Fruit fly (Drosophila melanogaster): ENCODE data around the gene ND-15.

ND-15 gene

dm6 chr2L:166115-167069 is 51.9 kb downstream of the ND-15 start (continued):
- TF ChIP-seq Myb (GFP tag; optimal IDR thresholded peaks at IDR 0.05), result peak; percentile 47
- peak; percentile 87 for TF ChIP-seq Kr (GFP tag; optimal IDR thresholded peaks at IDR 0.05)
- TF ChIP-seq Blimp-1 (GFP tag; optimal IDR thresholded peaks at IDR 0.05), result peak; percentile 60
- no peak for TF ChIP-seq knrl (GFP tag; IDR thresholded peaks at IDR 0.05; ENCODE audit: partially characterized antibody)
- TF ChIP-seq jumu (GFP tag; optimal IDR thresholded peaks at IDR 0.05), result peak; percentile 56
- peak; percentile 11 for TF ChIP-seq tin (GFP tag; optimal IDR thresholded peaks at IDR 0.05)
- no peak for TF ChIP-seq hth (optimal IDR thresholded peaks at IDR 0.05)
- peak; percentile 65 for TF ChIP-seq fd64A (GFP tag; optimal IDR thresholded peaks at IDR 0.05)
- peak; percentile 49 for TF ChIP-seq CG12104 (GFP tag; optimal IDR thresholded peaks at IDR 0.05)
- no peak for TF ChIP-seq sisA (GFP tag; IDR thresholded peaks at IDR 0.05)
- TF ChIP-seq CG30431 (GFP tag; optimal IDR thresholded peaks at IDR 0.05), result no peak
- TF ChIP-seq tup (GFP tag; optimal IDR thresholded peaks at IDR 0.05), result no peak
- no peak for TF ChIP-seq Ssrp (tag; optimal IDR thresholded peaks at IDR 0.05)
- no peak for TF ChIP-seq ci (GFP tag; IDR thresholded peaks at IDR 0.05)
- peak; percentile 55 for TF ChIP-seq CG10274 (GFP tag; optimal IDR thresholded peaks at IDR 0.05)
- no peak for TF ChIP-seq Sin3A (optimal IDR thresholded peaks at IDR 0.05)
- no peak for TF ChIP-seq eve (GFP tag; optimal IDR thresholded peaks at IDR 0.05)
- TF ChIP-seq br (optimal IDR thresholded peaks at IDR 0.05), result no peak
- TF ChIP-seq CG15073 (GFP tag; optimal IDR thresholded peaks at IDR 0.05), result no peak
- peak; percentile 57 for TF ChIP-seq CG2202 (tag; optimal IDR thresholded peaks at IDR 0.05)
- TF ChIP-seq CG7987 (GFP tag; optimal IDR thresholded peaks at IDR 0.05), result peak; percentile 92
- TF ChIP-seq CTCF (GFP tag; optimal IDR thresholded peaks at IDR 0.05), result no peak
- TF ChIP-seq Dref (GFP tag; IDR thresholded peaks at IDR 0.05), result no peak
- peak; percentile 51 for TF ChIP-seq CG13123 (GFP tag; optimal IDR thresholded peaks at IDR 0.05)
- no peak for TF ChIP-seq CG10959 (GFP tag; IDR thresholded peaks at IDR 0.05)
- TF ChIP-seq vnd (GFP tag; IDR thresholded peaks at IDR 0.05; ENCODE audit: partially characterized antibody), result no peak
- TF ChIP-seq crc (GFP tag; optimal IDR thresholded peaks at IDR 0.05), result peak; percentile 15
- no peak for TF ChIP-seq lmd (GFP tag; IDR thresholded peaks at IDR 0.05)
- no peak for TF ChIP-seq gt (GFP tag; IDR thresholded peaks at IDR 0.05)
- peak; percentile 86 for TF ChIP-seq odd (GFP tag; optimal IDR thresholded peaks at IDR 0.05)
- no peak for TF ChIP-seq CG2889 (GFP tag; IDR thresholded peaks at IDR 0.05)
- TF ChIP-seq CG7372 (GFP tag; IDR thresholded peaks at IDR 0.05), result no peak
- TF ChIP-seq sd (tag; optimal IDR thresholded peaks at IDR 0.05), result peak; percentile 84
- TF ChIP-seq Bdp1 (GFP tag; optimal IDR thresholded peaks at IDR 0.05), result no peak
- TF ChIP-seq CG6175 (GFP tag; IDR thresholded peaks at IDR 0.05), result no peak
- peak; percentile 58 for TF ChIP-seq bigmax (GFP tag; optimal IDR thresholded peaks at IDR 0.05)
- peak; percentile 43 to 100 for TF ChIP-seq bsh (GFP tag; optimal IDR thresholded peaks at IDR 0.05)
- TF ChIP-seq pan (optimal IDR thresholded peaks at IDR 0.05), result no peak
- no peak for TF ChIP-seq pan (GFP tag; optimal IDR thresholded peaks at IDR 0.05 in 1 of 2, IDR thresholded peaks at IDR 0.05 in 1 of 2)
- no peak for TF ChIP-seq sens-2 (GFP tag; IDR thresholded peaks at IDR 0.05)
- peak; percentile 3 for TF ChIP-seq Oli (tag; optimal IDR thresholded peaks at IDR 0.05)
- peak; percentile 82 for TF ChIP-seq exex (tag; optimal IDR thresholded peaks at IDR 0.05)
- TF ChIP-seq CG8924 (tag; optimal IDR thresholded peaks at IDR 0.05), result peak; percentile 64
- TF ChIP-seq gem (tag; optimal IDR thresholded peaks at IDR 0.05), result peak; percentile 75
- TF ChIP-seq CG5180 (GFP tag; optimal IDR thresholded peaks at IDR 0.05), result peak; percentile 75
- no peak for TF ChIP-seq Rfx (GFP tag; IDR thresholded peaks at IDR 0.05)
- peak; percentile 68 for TF ChIP-seq Nf-YC (tag; optimal IDR thresholded peaks at IDR 0.05)
- TF ChIP-seq Rx (GFP tag; IDR thresholded peaks at IDR 0.05), result no peak
- TF ChIP-seq dmrt99B (tag; optimal IDR thresholded peaks at IDR 0.05), result peak; percentile 70
- TF ChIP-seq lov (optimal IDR thresholded peaks at IDR 0.05), result no peak
- TF ChIP-seq lov (GFP tag; IDR thresholded peaks at IDR 0.05), result no peak
